Fruit fly (Drosophila melanogaster): ENCODE data around the gene CG6923.
A peak's percentile ranks its signal among the peaks of the same experiment; 100 is the strongest.

CG6923 gene

dm6 chr3R:11776068-11776767 is 26.4 kb upstream of the CG6923 start:
- no peak for TF ChIP-seq CrebA (GFP tag; optimal IDR thresholded peaks at IDR 0.05; ENCODE audit: borderline replicate concordance)
- TF ChIP-seq GATAd (GFP tag; optimal IDR thresholded peaks at IDR 0.05), result no peak
- no peak for TF ChIP-seq tai (GFP tag; optimal IDR thresholded peaks at IDR 0.05)
- no peak for TF ChIP-seq OdsH (GFP tag; optimal IDR thresholded peaks at IDR 0.05)
- peak; percentile 14 for TF ChIP-seq Vsx2 (GFP tag; optimal IDR thresholded peaks at IDR 0.05; ENCODE audit: partially characterized antibody)

DNA sequence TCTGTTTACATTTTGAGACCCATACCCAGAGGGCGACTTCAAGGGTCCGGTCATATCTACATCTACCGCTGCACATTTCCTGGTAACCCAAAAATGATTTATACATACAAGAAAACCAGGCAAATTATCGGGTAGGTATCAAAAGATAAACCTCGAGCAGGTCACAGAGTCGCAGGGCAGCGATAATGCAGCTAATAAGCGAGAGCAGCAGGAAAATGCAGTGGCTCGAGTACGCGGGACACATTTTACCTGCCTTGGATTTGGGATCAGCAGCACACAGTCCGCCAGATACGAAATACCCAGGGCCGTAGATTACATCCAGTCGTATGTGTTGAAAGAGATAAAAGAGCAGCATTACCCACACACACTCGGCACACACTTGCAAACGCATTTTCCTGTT is 25.4 kb upstream of the CG6923 start:
- TF ChIP-seq CG32264 (GFP tag; optimal IDR thresholded peaks at IDR 0.05) (no peak), Sp1 (GFP tag; optimal IDR thresholded peaks at IDR 0.05) (no peak), Hnf4 (GFP tag; optimal IDR thresholded peaks at IDR 0.05) (no peak), Mio (GFP tag; optimal IDR thresholded peaks at IDR 0.05) (no peak), dl (GFP tag; optimal IDR thresholded peaks at IDR 0.05; ENCODE audit: insufficient read depth in 1 of 2, partially characterized antibody in 2 of 2) (no peak), jim (GFP tag; optimal IDR thresholded peaks at IDR 0.05) (no peak), sv (GFP tag; optimal IDR thresholded peaks at IDR 0.05) (no peak), Myc (optimal IDR thresholded peaks at IDR 0.05) (no peak)

DNA sequence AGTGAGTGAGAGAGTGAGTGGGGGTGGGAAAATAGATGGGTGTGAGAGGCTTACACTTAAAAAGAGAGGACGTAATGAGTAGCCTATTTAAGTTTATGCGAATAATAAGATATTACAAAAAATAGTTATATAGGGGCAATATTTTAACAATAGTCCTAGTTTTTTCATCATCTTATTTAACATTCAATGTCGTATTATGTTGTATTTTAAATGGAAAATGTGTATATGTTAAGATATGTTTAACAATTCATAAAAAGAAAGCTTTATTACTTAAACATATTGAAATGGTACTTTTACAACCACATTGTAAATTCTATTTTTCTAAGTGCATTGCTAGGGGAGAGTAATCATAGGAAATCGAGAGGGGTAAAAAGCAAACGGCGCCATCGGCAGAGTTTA is 24.2 kb upstream of the CG6923 start:
- TF ChIP-seq Vsx2 (GFP tag; optimal IDR thresholded peaks at IDR 0.05; ENCODE audit: partially characterized antibody) (no peak), woc (GFP tag; optimal IDR thresholded peaks at IDR 0.05) (peak; percentile 40), Myc (optimal IDR thresholded peaks at IDR 0.05) (no peak), lola (GFP tag; optimal IDR thresholded peaks at IDR 0.05) (no peak), brk (GFP tag; optimal IDR thresholded peaks at IDR 0.05) (no peak), sage (GFP tag; optimal IDR thresholded peaks at IDR 0.05) (no peak), dsf (GFP tag; optimal IDR thresholded peaks at IDR 0.05; ENCODE audit: borderline replicate concordance) (no peak), Dif (GFP tag; optimal IDR thresholded peaks at IDR 0.05; ENCODE audit: partially characterized antibody) (no peak), ey (GFP tag; optimal IDR thresholded peaks at IDR 0.05) (peak; percentile 42), tai (GFP tag; optimal IDR thresholded peaks at IDR 0.05) (no peak), h (GFP tag; optimal IDR thresholded peaks at IDR 0.05) (peak; percentile 39), N (GFP tag; optimal IDR thresholded peaks at IDR 0.05) (no peak), Hr83 (GFP tag; optimal IDR thresholded peaks at IDR 0.05; ENCODE audit: poor library complexity, severe bottlenecking) (no peak), Hnf4 (GFP tag; optimal IDR thresholded peaks at IDR 0.05) (peak; percentile 5), br (GFP tag; optimal IDR thresholded peaks at IDR 0.05) (no peak), GATAd (GFP tag; optimal IDR thresholded peaks at IDR 0.05) (no peak), CrebA (GFP tag; optimal IDR thresholded peaks at IDR 0.05; ENCODE audit: borderline replicate concordance) (no peak), dmrt93B (GFP tag; optimal IDR thresholded peaks at IDR 0.05) (no peak), Sp1 (GFP tag; optimal IDR thresholded peaks at IDR 0.05) (peak; percentile 70), foxo (GFP tag; optimal IDR thresholded peaks at IDR 0.05) (peak in 1 of 2 experiments; percentile 62), pan (optimal IDR thresholded peaks at IDR 0.05) (no peak), CG32264 (GFP tag; optimal IDR thresholded peaks at IDR 0.05) (no peak), rgr (GFP tag; optimal IDR thresholded peaks at IDR 0.05) (peak; percentile 20), fru (GFP tag; optimal IDR thresholded peaks at IDR 0.05) (peak; percentile 55), Jra (GFP tag; optimal IDR thresholded peaks at IDR 0.05) (no peak), jim (GFP tag; optimal IDR thresholded peaks at IDR 0.05) (no peak), CG9705 (GFP tag; optimal IDR thresholded peaks at IDR 0.05) (no peak), sv (GFP tag; optimal IDR thresholded peaks at IDR 0.05) (no peak), OdsH (GFP tag; optimal IDR thresholded peaks at IDR 0.05) (peak; percentile 52), dl (GFP tag; optimal IDR thresholded peaks at IDR 0.05; ENCODE audit: insufficient read depth in 1 of 2, partially characterized antibody in 2 of 2) (no peak), Dfd (GFP tag; optimal IDR thresholded peaks at IDR 0.05) (no peak), Abd-B (GFP tag; optimal IDR thresholded peaks at IDR 0.05) (no peak), psq (GFP tag; optimal IDR thresholded peaks at IDR 0.05) (no peak), HLH106 (tag; optimal IDR thresholded peaks at IDR 0.05) (peak; percentile 59), Rel (GFP tag; optimal IDR thresholded peaks at IDR 0.05) (no peak), Rel (tag; optimal IDR thresholded peaks at IDR 0.05) (no peak), Mio (GFP tag; optimal IDR thresholded peaks at IDR 0.05) (no peak), usp (GFP tag; optimal IDR thresholded peaks at IDR 0.05) (no peak), Hr78 (GFP tag; optimal IDR thresholded peaks at IDR 0.05) (no peak)
